Worm (Caenorhabditis elegans): ENCODE data around the gene F20A1.2.

- TF ChIP-seq blmp-1 (tag; optimal IDR thresholded peaks at IDR 0.05), result no peak
- no peak for TF ChIP-seq efl-1 (optimal IDR thresholded peaks at IDR 0.05)
- TF ChIP-seq efl-1 (GFP tag; optimal IDR thresholded peaks at IDR 0.05 in 1 of 2), result no peak
- TF ChIP-seq sox-4 (tag; optimal IDR thresholded peaks at IDR 0.05), result no peak
- TF ChIP-seq ces-1 (GFP tag; optimal IDR thresholded peaks at IDR 0.05), result no peak
- no peak for TF ChIP-seq zip-4 (GFP tag; optimal IDR thresholded peaks at IDR 0.05)
- no peak for TF ChIP-seq ama-1 (optimal IDR thresholded peaks at IDR 0.05)
- no peak for TF ChIP-seq lin-39 (tag; optimal IDR thresholded peaks at IDR 0.05)
- TF ChIP-seq lsy-2 (tag; optimal IDR thresholded peaks at IDR 0.05), result no peak
- no peak for TF ChIP-seq pag-3 (tag; optimal IDR thresholded peaks at IDR 0.05; ENCODE audit: borderline replicate concordance, insufficient read depth)
- TF ChIP-seq mab-9 (GFP tag; IDR thresholded peaks at IDR 0.05), result no peak
- no peak for TF ChIP-seq lin-13 (GFP tag; optimal IDR thresholded peaks at IDR 0.05)
Observed at ce11 chrV:7036475-7036874, 9.6 kb upstream of the F20A1.2 start, which contains the start of gene twk-11.
